Fruit fly (Drosophila melanogaster) whole organism: ENCODE data around the gene CG17242.

Experiments
- CG8478 ChIP-seq: fragments of >200 bp; optimal IDR thresholded peaks from 2 replicates; lab custom pipeline; 2018; ENCODE audit warnings: inconsistent platforms
- Dll ChIP-seq: fragments of >200 bp; optimal IDR thresholded peaks from 2 replicates; lab custom pipeline; 2017
- EcR ChIP-seq, 2 experiments: fragments of >200 bp; optimal IDR thresholded peaks; 2 replicates each; lab custom pipeline; 2017; ENCODE audit warnings: missing biosample characterization in 2 of 2, missing genetic modification characterization in 2 of 2, missing genetic modification reagents in 2 of 2
- pan ChIP-seq: fragments of >200 bp; optimal IDR thresholded peaks from 2 replicates; lab custom pipeline; 2017
- psq ChIP-seq: fragments of >200 bp; optimal IDR thresholded peaks from 2 replicates; lab custom pipeline; 2017
- usp ChIP-seq: fragments of >200 bp; optimal IDR thresholded peaks from 2 replicates; lab custom pipeline; 2017; ENCODE audit warnings: missing biosample characterization, missing genetic modification characterization, mixed read lengths

CG17242 gene

DNA sequence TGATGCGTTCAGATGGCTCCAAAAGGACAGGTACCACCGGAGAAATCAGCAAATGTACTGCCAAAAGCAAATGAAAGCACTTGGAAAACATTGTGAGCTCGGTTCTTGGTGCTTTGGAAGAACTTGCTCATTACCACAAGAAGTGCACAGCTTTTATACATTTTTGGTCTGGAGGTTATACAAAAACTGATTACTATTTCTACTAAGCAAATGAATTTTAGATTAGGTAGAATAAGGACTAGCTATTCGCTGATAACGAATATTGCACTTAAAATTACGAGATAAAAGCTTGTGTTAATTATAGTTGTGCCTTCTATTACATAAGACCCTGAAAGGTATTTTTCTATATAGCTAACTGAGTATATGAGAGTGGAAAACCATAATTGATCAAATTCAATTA is 14.0 kb downstream of the CG17242 start, which contains the start of gene Send1:
Gene Send1 (minus strand): TSS at position 101 of the 400 bp plus-strand sequence.
- TF ChIP-seq CG8478 (lab: Kevin White, UChicago) (no peak), psq (no peak), usp (no peak), EcR (GFP tag; optimal IDR thresholded peaks at IDR 0.05; lab: Kevin White, UChicago) (no peak), Dll (no peak)

DNA sequence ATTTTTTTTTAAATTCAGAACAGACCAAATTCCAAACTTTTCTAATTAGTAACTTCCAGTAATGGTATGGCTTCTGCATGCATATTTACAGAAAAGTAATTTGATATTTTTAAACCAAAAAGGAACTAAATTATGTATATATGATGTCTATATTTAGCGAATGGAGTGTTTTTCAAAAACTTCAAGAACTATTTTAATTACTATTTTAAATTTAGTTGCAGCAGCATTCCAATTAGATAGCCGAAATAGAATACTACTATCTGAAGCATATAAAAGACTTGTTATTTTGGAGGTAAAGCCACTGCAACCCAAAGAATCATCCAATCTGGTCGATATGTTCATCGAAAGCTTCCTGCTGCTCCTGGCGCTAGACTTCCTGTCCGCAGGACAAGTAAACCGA is 16.2 kb downstream of the CG17242 start, which contains the start of gene CG17234:
Gene CG17234 (plus strand): TSS at position 301 of the 400 bp plus-strand sequence.
- TF ChIP-seq CG8478 (lab: Kevin White, UChicago) = no peak
- TF ChIP-seq psq = no peak
- no peak for TF ChIP-seq Dll
- TF ChIP-seq usp = no peak
- TF ChIP-seq EcR (GFP tag; optimal IDR thresholded peaks at IDR 0.05; lab: Kevin White, UChicago) = no peak
- TF ChIP-seq pan = no peak

DNA sequence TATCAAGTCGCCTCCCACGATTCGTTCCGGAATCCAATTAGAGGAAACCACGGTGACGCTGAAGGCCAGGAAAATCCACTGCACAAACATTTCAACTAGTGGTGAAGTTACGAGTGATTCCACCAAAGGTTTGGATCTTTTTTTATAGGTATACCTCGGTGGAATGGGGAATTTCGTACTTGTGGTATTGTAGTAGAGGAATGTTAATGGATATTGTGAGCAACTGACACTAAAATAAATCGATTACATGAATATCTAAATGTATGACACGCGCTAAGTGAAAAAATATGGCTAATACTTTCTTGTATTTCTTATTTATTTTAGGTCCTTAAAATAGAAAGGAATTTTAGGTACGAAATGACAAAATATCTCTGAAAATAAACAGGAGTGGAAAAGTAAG is 16.7 kb downstream of the CG17242 start, which contains the start of gene CG17239:
Gene CG17239 (minus strand): TSS at position 101 of the 400 bp plus-strand sequence.
- TF ChIP-seq EcR (GFP tag; optimal IDR thresholded peaks at IDR 0.05; lab: Kevin White, UChicago) = no peak
- TF ChIP-seq pan = no peak
- TF ChIP-seq psq = no peak
- no peak for TF ChIP-seq Dll
- no peak for TF ChIP-seq CG8478 (lab: Kevin White, UChicago)
- no peak for TF ChIP-seq usp

DNA sequence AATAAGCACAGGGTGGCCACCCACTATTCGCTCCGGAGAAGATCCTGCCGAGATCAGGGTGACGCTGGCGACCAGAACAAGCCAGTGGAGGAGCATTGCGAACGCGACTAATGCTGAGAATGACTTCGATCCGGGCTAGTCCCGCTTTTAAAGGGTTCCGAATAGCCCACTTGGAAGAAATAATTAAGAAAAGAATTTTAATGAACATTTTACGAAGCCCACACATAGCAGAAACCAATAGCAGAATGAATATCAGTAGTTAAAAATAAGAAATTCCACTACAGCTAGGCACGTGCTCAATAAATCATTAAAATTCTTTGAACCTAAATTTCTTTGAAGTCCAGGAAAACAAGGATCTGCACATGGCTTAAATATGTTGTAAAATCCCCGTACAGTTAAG is 17.8 kb downstream of the CG17242 start, which contains the start of gene Ser12:
Gene Ser12 (minus strand): TSS at position 101 of the 400 bp plus-strand sequence.
- TF ChIP-seq CG8478 (lab: Kevin White, UChicago) = no peak
- TF ChIP-seq EcR (GFP tag; optimal IDR thresholded peaks at IDR 0.05; lab: Kevin White, UChicago) = no peak
- no peak for TF ChIP-seq psq
- TF ChIP-seq Dll = no peak
- no peak for TF ChIP-seq pan
- no peak for TF ChIP-seq usp

DNA sequence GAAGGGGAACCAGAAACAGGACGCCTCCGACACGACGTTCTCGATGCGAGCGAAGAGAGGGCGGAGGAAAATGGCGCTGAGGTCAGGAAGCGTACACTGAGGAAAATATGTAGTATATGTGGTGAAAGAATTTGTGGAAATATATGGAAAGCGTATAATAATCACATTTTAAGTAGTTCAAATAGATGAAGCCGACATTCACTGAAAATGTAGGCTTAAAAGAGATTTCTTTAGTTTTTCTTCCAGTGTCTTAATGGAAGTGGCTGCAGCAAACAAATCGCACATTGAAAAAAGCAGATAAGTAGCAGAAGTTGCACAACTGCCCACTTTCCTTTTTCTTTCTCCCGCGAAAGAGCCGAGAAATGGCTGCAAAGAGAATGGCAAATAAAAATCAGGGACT is 19.4 kb downstream of the CG17242 start:
- TF ChIP-seq CG8478 (lab: Kevin White, UChicago) (no peak), pan (no peak), Dll (no peak), psq (no peak), usp (no peak), EcR (GFP tag; optimal IDR thresholded peaks at IDR 0.05; lab: Kevin White, UChicago) (no peak)

DNA sequence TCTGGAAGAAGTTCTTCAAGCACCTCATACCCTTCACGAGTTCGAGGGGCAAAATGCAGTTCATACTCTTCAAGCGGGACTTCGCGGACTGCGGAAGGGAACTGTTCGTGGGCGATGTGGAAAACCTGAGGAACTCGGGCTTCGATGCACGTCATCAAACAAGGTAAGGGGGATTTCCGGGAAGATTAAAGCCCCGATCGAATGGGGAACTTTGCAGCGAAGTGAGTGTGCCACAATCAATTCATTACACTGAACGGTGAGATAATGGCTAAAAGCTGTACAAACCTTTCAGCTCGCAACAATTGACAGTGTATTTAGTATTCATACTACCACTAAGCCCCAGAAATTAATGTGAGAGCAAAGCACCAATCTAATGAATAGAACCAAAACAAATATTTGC is 26.2 kb downstream of the CG17242 start:
- TF ChIP-seq CG8478 (lab: Kevin White, UChicago) = no peak
- TF ChIP-seq Dll = no peak
- TF ChIP-seq EcR (GFP tag; optimal IDR thresholded peaks at IDR 0.05; lab: Kevin White, UChicago) = no peak
- TF ChIP-seq psq = no peak
- no peak for TF ChIP-seq pan
- TF ChIP-seq usp = no peak

DNA sequence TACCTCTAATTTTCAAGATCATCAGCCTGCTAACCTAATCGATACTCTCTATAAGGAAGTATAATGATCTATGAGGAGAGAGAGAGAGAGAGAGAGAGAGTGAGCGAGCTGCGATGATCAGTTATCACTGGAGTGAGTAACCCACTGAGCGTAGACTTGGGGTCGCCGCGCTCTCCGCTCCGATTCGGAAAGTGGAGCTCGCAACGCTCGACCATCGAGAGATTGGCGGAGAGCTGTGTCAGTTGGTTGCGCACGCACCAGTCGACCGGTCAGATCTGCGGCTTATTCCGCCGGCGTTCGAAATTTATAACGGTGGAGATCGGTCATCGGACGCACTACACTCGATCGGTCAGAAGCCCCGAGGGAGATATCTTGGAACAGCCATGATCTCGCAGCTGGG is 26.8 kb downstream of the CG17242 start, which contains the start of gene CG4267:
Gene CG4267 (plus strand): TSS at position 240 of the 400 bp plus-strand sequence.
- TF ChIP-seq psq = no peak
- TF ChIP-seq EcR (GFP tag; optimal IDR thresholded peaks at IDR 0.05; lab: Kevin White, UChicago) = peak in 1 of 2 experiments; percentile 42
- TF ChIP-seq CG8478 (lab: Kevin White, UChicago) = no peak
- peak; percentile 96 for TF ChIP-seq Dll
- no peak for TF ChIP-seq pan
- no peak for TF ChIP-seq usp

DNA sequence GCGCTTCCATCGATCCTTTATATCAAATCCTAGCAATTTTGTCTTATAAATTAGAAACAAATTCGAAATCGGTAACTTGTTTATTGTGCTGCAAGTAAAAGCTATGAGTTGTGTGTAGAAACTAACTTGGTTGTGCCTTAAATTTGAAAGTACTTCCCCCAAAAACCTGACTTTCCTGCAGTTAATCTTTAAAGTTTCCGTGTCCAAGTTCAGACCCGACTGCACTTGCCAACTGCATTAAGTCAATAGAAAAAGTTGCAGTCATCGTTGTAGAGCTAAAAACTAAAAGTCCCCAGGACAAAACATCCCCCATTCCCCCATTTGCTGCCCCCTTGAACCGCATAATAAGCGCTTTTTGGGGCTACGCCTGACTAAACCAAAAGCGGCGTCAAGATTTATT is 28.4 kb downstream of the CG17242 start, which contains the start of gene Tengl1:
Gene Tengl1 (minus strand): TSS at position 101 of the 400 bp plus-strand sequence.
- TF ChIP-seq EcR (GFP tag; optimal IDR thresholded peaks at IDR 0.05; lab: Kevin White, UChicago) (no peak), Dll (no peak), CG8478 (lab: Kevin White, UChicago) (no peak), usp (no peak), psq (no peak), pan (no peak)

DNA sequence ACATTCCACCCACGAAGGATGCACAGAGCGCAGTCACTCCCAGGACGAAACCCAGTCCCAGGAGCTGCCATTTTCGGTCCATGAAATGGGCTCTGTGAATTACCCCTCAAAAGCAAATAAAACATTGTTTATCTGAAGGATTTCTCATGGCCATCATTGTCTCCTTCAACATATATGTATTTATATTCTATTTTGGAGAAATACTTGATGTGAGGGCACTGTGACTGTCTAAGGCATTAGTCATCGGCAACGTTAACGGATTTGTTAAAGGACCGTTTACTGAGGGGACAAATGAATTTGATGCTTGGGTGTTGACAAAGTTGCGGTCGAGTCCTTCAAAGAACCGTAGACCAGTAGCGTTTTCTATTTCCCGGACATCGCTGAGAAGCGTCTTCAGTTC is 29.7 kb downstream of the CG17242 start, which contains the start of gene Tengl2:
Gene Tengl2 (minus strand): TSS at position 101 of the 400 bp plus-strand sequence.
- no peak for TF ChIP-seq CG8478 (lab: Kevin White, UChicago)
- no peak for TF ChIP-seq Dll
- no peak for TF ChIP-seq EcR (GFP tag; optimal IDR thresholded peaks at IDR 0.05; lab: Kevin White, UChicago)
- TF ChIP-seq psq = no peak
- no peak for TF ChIP-seq pan
- TF ChIP-seq usp = no peak

DNA sequence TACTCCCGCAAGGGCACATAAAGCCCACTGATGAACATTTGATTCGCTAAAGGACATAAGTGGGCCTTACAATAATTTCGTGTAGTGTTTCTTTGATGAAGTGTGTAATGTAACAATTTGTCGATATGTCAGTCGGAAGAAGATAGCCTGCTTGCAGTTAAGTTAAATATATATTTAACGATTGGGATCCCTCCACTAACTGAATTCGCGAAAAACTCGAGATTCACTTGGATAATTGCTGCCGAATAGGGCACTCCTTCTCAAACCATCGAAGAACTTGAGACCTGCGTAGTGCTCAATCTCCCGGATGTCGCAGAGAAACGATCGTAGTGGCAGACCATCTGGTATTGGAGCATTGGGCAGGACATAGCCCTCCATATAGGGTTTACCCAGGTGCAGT is 30.8 kb downstream of the CG17242 start, which contains the start of gene Tengl3:
Gene Tengl3 (minus strand): TSS at position 101 of the 400 bp plus-strand sequence.
- TF ChIP-seq pan (no peak), usp (no peak), psq (no peak), CG8478 (lab: Kevin White, UChicago) (no peak), Dll (no peak)

DNA sequence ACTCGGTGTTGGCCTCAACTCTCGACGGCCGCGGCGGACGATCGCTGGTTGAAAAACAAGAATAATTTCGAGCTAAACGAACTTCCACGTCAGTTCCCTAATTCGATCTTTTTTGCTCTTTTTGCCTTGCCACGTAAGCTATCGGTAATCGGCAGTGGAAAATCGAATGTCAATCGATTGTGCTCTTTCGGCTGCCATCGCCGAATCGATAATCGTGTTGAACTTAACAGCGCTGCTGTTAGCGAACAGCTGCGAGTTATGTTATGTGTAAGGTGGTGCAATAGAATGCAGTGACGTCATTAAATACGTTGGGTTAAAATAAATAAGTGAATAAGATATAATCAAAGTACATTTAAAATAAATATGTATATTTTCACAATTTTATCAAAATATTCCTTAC is 32.2 kb downstream of the CG17242 start, which contains the start of gene Sec24CD:
Gene Sec24CD (minus strand): TSS at position 123 of the 400 bp plus-strand sequence.
- TF ChIP-seq psq (no peak), Dll (no peak), pan (no peak)

DNA sequence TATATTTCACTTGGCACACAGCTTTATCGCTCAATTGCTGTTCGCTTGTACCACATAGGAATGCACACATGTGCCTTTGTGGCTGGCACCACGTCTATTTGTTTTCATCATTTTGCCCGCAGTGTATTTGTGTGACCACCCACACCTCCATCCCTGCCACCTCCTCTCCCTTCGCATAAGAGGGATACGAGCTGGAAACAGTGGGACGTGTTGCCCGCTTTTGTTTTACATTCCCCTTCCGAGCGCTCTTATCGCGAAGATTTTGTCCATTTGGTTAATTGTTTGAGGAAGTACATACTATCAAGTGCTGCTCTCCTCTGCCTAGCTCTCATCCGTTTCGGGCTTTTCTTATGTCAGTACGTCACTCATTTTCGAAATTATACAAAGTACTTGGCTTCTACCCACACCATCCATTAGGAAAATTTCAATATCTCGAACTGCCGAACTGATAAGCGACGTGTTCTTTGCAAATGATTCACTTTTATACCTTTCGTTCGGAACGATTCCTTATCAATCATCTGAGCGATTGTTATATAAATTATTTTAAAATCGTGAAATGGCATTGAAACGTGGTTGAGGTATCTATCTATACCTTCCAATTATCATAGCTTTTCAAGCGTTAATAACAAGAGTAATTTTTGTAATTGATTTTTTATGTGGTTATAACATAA is 40.6 kb downstream of the CG17242 start:
- no peak for TF ChIP-seq EcR (GFP tag; optimal IDR thresholded peaks at IDR 0.05; lab: Kevin White, UChicago)
- no peak for TF ChIP-seq usp
- no peak for TF ChIP-seq psq
- no peak for TF ChIP-seq Dll
- no peak for TF ChIP-seq pan
- TF ChIP-seq CG8478 (lab: Kevin White, UChicago) = no peak

DNA sequence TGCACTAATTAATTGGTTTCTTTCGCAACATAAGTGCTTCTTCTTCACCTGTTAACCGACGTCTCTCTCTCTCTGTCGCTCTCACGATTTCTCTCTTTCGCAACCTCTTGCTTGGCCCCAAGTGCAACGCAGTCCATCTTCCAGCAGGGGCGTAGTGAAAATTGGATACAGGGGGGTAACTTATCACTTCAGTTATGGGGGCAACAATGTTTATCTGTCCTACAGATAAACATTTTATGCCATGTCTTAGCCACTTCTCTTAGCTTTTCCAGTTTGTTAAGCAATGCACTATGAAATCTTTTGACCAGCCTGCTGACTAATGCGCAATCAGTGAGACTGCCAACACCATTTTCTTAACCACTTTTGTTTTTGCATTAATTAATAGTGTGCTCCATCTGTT is 41.6 kb downstream of the CG17242 start:
- TF ChIP-seq Dll (no peak), psq (no peak), CG8478 (lab: Kevin White, UChicago) (no peak), pan (no peak), usp (no peak), EcR (GFP tag; optimal IDR thresholded peaks at IDR 0.05; lab: Kevin White, UChicago) (no peak)
